Fruit fly (Drosophila melanogaster) whole organism, embryonic: Measurements from ENCODE around the gene SdhC.

Source experiments
- Ada2b ChIP-seq: fragments of 200-800 bp; sonication (Bioruptor generic); IDR thresholded peaks from 2 replicates; pipeline ENCODE4 v1.3.6; 2022; ENCODE audit warnings: missing biosample characterization, missing genetic modification characterization
- Antp ChIP-seq: fragments of 200-800 bp; sonication (Bioruptor generic); optimal IDR thresholded peaks from 3 replicates; lab custom pipeline; 2016; ENCODE audit warnings: missing biosample characterization, missing genetic modification characterization
- BtbVII ChIP-seq: fragments of 200-800 bp; sonication (Bioruptor generic); optimal IDR thresholded peaks from 3 replicates; lab custom pipeline; 2017; ENCODE audit warnings: missing biosample characterization, mild to moderate bottlenecking, missing genetic modification characterization
- CG13287 ChIP-seq: fragments of 200-800 bp; sonication (Bioruptor generic); IDR thresholded peaks from 2 replicates; pipeline ENCODE4 v1.3.6; 2022; ENCODE audit warnings: missing biosample characterization, missing genetic modification characterization; ENCODE audit not compliant: partially characterized antibody
- CG13624 ChIP-seq: fragments of 200-800 bp; sonication (Bioruptor generic); optimal IDR thresholded peaks from 2 replicates; lab custom pipeline; 2016; ENCODE audit warnings: missing biosample characterization, missing genetic modification characterization
- CG16863 ChIP-seq: fragments of 200-800 bp; sonication (Bioruptor generic); optimal IDR thresholded peaks from 3 replicates; lab custom pipeline; 2016; ENCODE audit warnings: missing biosample characterization, missing genetic modification characterization
- CG17359 ChIP-seq: fragments of 200-800 bp; sonication (Bioruptor generic); optimal IDR thresholded peaks from 3 replicates; lab custom pipeline; 2018; ENCODE audit warnings: missing biosample characterization, mild to moderate bottlenecking, missing genetic modification characterization, moderate library complexity
- CG17829 ChIP-seq: fragments of 200-800 bp; optimal IDR thresholded peaks from 2 replicates; lab custom pipeline; 2019; ENCODE audit warnings: missing biosample characterization, mild to moderate bottlenecking, missing genetic modification characterization, moderate library complexity
- CG18599 ChIP-seq: fragments of 200-800 bp; sonication (Bioruptor generic); optimal IDR thresholded peaks from 3 replicates; lab custom pipeline; 2017; ENCODE audit warnings: missing biosample characterization, missing genetic modification characterization, mild to moderate bottlenecking, moderate library complexity, missing genetic modification reagents
- CG2678 ChIP-seq: fragments of 200-800 bp; sonication (Bioruptor generic); optimal IDR thresholded peaks from 3 replicates; lab custom pipeline; 2019; ENCODE audit warnings: missing biosample characterization, mild to moderate bottlenecking, missing genetic modification characterization, moderate library complexity
- CG2875 ChIP-seq: fragments of 200-800 bp; sonication (Bioruptor generic); optimal IDR thresholded peaks from 2 replicates; lab custom pipeline; 2017; ENCODE audit warnings: missing biosample characterization, mild to moderate bottlenecking, missing genetic modification characterization, missing genetic modification reagents
- CG3065 ChIP-seq: fragments of 200-800 bp; sonication (Bioruptor generic); optimal IDR thresholded peaks from 2 replicates; lab custom pipeline; 2016; ENCODE audit warnings: missing biosample characterization, missing genetic modification characterization
- CG4282 ChIP-seq: fragments of 200-800 bp; sonication (Bioruptor generic); optimal IDR thresholded peaks from 2 replicates; lab custom pipeline; 2016; ENCODE audit warnings: missing biosample characterization, missing genetic modification characterization
- CG5245 ChIP-seq: fragments of 200-800 bp; sonication (Bioruptor generic); optimal IDR thresholded peaks from 3 replicates; lab custom pipeline; 2016; ENCODE audit warnings: missing biosample characterization, missing genetic modification characterization
- CG6854 ChIP-seq: fragments of 200-800 bp; sonication (Bioruptor generic); optimal IDR thresholded peaks from 3 replicates; lab custom pipeline; 2017; ENCODE audit warnings: missing biosample characterization, mild to moderate bottlenecking, missing genetic modification characterization
- CG7839 ChIP-seq: fragments of 200-800 bp; sonication (Bioruptor generic); optimal IDR thresholded peaks from 3 replicates; lab custom pipeline; 2018; ENCODE audit warnings: missing biosample characterization, mild to moderate bottlenecking, missing genetic modification characterization, moderate library complexity
- CG8478 ChIP-seq: fragments of >200 bp; optimal IDR thresholded peaks from 2 replicates; lab custom pipeline; 2018
- Elba2 ChIP-seq: fragments of 200-800 bp; sonication (Bioruptor generic); optimal IDR thresholded peaks from 3 replicates; lab custom pipeline; 2016; ENCODE audit warnings: missing biosample characterization, missing genetic modification characterization
- HLHmδ ChIP-seq: fragments of 200-800 bp; sonication (Bioruptor generic); optimal IDR thresholded peaks from 2 replicates; lab custom pipeline; 2018; ENCODE audit warnings: missing biosample characterization, mild to moderate bottlenecking, missing genetic modification characterization, moderate library complexity
- Hand ChIP-seq: fragments of 200-800 bp; sonication (Bioruptor generic); optimal IDR thresholded peaks from 2 replicates; lab custom pipeline; 2017; ENCODE audit warnings: mild to moderate bottlenecking, missing biosample characterization, missing genetic modification reagents, missing genetic modification characterization
- Hey ChIP-seq: fragments of 200-800 bp; sonication (Bioruptor generic); optimal IDR thresholded peaks from 3 replicates; lab custom pipeline; 2018; ENCODE audit warnings: missing biosample characterization, mild to moderate bottlenecking, missing genetic modification characterization
- Kr ChIP-seq: fragments of 200-800 bp; sonication (Bioruptor generic); optimal IDR thresholded peaks from 2 replicates; lab custom pipeline; 2017; ENCODE audit warnings: missing biosample characterization, mild to moderate bottlenecking, missing genetic modification characterization
- Med ChIP-seq: fragments of 200-800 bp; sonication (Bioruptor generic); peaks from one replicate; lab custom pipeline; 2016; ENCODE audit warnings: missing biosample characterization, missing genetic modification characterization, mild to moderate bottlenecking, inconsistent platforms, moderate library complexity
- NFAT ChIP-seq: fragments of 200-800 bp; sonication (Bioruptor generic); IDR thresholded peaks from 2 replicates; pipeline ENCODE4 v1.3.6; 2022; ENCODE audit warnings: missing biosample characterization, missing genetic modification characterization
- NK7.1 ChIP-seq: fragments of 200-800 bp; sonication (Bioruptor generic); optimal IDR thresholded peaks from 3 replicates; lab custom pipeline; 2016; ENCODE audit warnings: missing biosample characterization, missing genetic modification characterization
- Neu2 ChIP-seq: fragments of 200-800 bp; sonication (Bioruptor generic); optimal IDR thresholded peaks from 3 replicates; lab custom pipeline; 2016; ENCODE audit warnings: missing biosample characterization, missing genetic modification characterization, borderline replicate concordance
- Optix ChIP-seq: fragments of 200-800 bp; sonication (Bioruptor generic); IDR thresholded peaks from 3 replicates; pipeline ENCODE4 v1.3.6; 2022; ENCODE audit warnings: missing biosample characterization, missing genetic modification characterization
- Pdp1 ChIP-seq, 2 experiments: fragments of 200-800 bp; sonication (Bioruptor generic); optimal IDR thresholded peaks; 3 replicates each; lab custom pipeline; 2016; ENCODE audit warnings: missing biosample characterization in 2 of 2, missing genetic modification characterization in 2 of 2, mild to moderate bottlenecking in 1 of 2, moderate library complexity in 1 of 2
- Rfx ChIP-seq: fragments of 200-800 bp; sonication (Bioruptor generic); IDR thresholded peaks from 2 replicates; pipeline ENCODE4 v1.3.6; 2022; ENCODE audit warnings: missing biosample characterization, missing genetic modification characterization
- Sin3A ChIP-seq: fragments of >200 bp; optimal IDR thresholded peaks from 2 replicates; lab custom pipeline; 2018
- Xbp1 ChIP-seq: fragments of 200-800 bp; sonication (Bioruptor generic); optimal IDR thresholded peaks from 3 replicates; lab custom pipeline; 2016; ENCODE audit warnings: missing biosample characterization, mild to moderate bottlenecking, missing genetic modification characterization
- aop ChIP-seq: fragments of 200-800 bp; sonication (Bioruptor generic); IDR thresholded peaks from 2 replicates; pipeline ENCODE4 v1.3.6; 2022; ENCODE audit warnings: missing biosample characterization, missing genetic modification characterization
- ash1 ChIP-seq: fragments of 200-800 bp; sonication (Bioruptor generic); optimal IDR thresholded peaks from 2 replicates; lab custom pipeline; 2018; ENCODE audit warnings: missing biosample characterization, mild to moderate bottlenecking, missing genetic modification characterization
- caup ChIP-seq: fragments of 200-800 bp; sonication (Bioruptor generic); optimal IDR thresholded peaks from 3 replicates; lab custom pipeline; 2017; ENCODE audit warnings: missing biosample characterization, mild to moderate bottlenecking, missing genetic modification characterization, moderate library complexity; ENCODE audit not compliant: severe bottlenecking
- corto ChIP-seq: fragments of 200-800 bp; sonication (Bioruptor generic); optimal IDR thresholded peaks from 2 replicates; lab custom pipeline; 2016; ENCODE audit warnings: missing biosample characterization, mild to moderate bottlenecking, missing genetic modification characterization, moderate library complexity
- cwo ChIP-seq: fragments of 200-800 bp; sonication (Bioruptor generic); optimal IDR thresholded peaks from 3 replicates; lab custom pipeline; 2017; ENCODE audit warnings: missing biosample characterization, missing genetic modification characterization, mild to moderate bottlenecking, moderate library complexity, missing genetic modification reagents
- eyg ChIP-seq: fragments of 200-800 bp; sonication (Bioruptor generic); optimal IDR thresholded peaks from 3 replicates; lab custom pipeline; 2016; ENCODE audit warnings: missing biosample characterization, missing genetic modification characterization
- fd102C ChIP-seq: fragments of 200-800 bp; sonication (Bioruptor generic); optimal IDR thresholded peaks from 2 replicates; lab custom pipeline; 2018; ENCODE audit warnings: missing biosample characterization, mild to moderate bottlenecking, missing genetic modification characterization, moderate library complexity
- fd64A ChIP-seq: fragments of 200-800 bp; sonication (Bioruptor generic); optimal IDR thresholded peaks from 3 replicates; lab custom pipeline; 2018; ENCODE audit warnings: missing biosample characterization, mild to moderate bottlenecking, missing genetic modification characterization
- hb ChIP-seq: fragments of 200-800 bp; sonication (Bioruptor generic); IDR thresholded peaks from 3 replicates; pipeline ENCODE4 v1.3.6; 2022; ENCODE audit warnings: missing biosample characterization, missing genetic modification characterization; ENCODE audit not compliant: partially characterized antibody
- her ChIP-seq: fragments of 200-800 bp; sonication (Bioruptor generic); optimal IDR thresholded peaks from 2 replicates; lab custom pipeline; 2016; ENCODE audit warnings: missing biosample characterization, missing genetic modification characterization
- ind ChIP-seq: fragments of 200-800 bp; sonication (Bioruptor generic); optimal IDR thresholded peaks from 3 replicates; lab custom pipeline; 2016; ENCODE audit warnings: missing biosample characterization, missing genetic modification characterization
- nmo ChIP-seq: fragments of 200-800 bp; sonication (Bioruptor generic); optimal IDR thresholded peaks from 2 replicates; lab custom pipeline; 2018; ENCODE audit warnings: missing biosample characterization, mild to moderate bottlenecking, missing genetic modification characterization, moderate library complexity
- pzg ChIP-seq: fragments of 200-800 bp; sonication (Bioruptor generic); optimal IDR thresholded peaks from 3 replicates; lab custom pipeline; 2018; ENCODE audit warnings: missing biosample characterization, mild to moderate bottlenecking, missing genetic modification characterization, moderate library complexity
- schlank ChIP-seq: fragments of 200-800 bp; sonication (Bioruptor generic); optimal IDR thresholded peaks from 2 replicates; lab custom pipeline; 2018; ENCODE audit warnings: missing biosample characterization, mild to moderate bottlenecking, missing genetic modification characterization
- sens-2 ChIP-seq: fragments of 200-800 bp; sonication (Bioruptor generic); IDR thresholded peaks from 2 replicates; pipeline ENCODE4 v1.3.6; 2022; ENCODE audit warnings: missing biosample characterization, missing genetic modification characterization
- sima ChIP-seq: fragments of 200-800 bp; sonication (Bioruptor generic); optimal IDR thresholded peaks from 2 replicates; lab custom pipeline; 2016; ENCODE audit warnings: missing biosample characterization, missing genetic modification characterization
- slou ChIP-seq: fragments of 200-800 bp; sonication (Bioruptor generic); optimal IDR thresholded peaks from 3 replicates; lab custom pipeline; 2016; ENCODE audit warnings: missing biosample characterization, missing genetic modification characterization
- sqz ChIP-seq: fragments of 200-800 bp; sonication (Bioruptor generic); optimal IDR thresholded peaks from 3 replicates; lab custom pipeline; 2018; ENCODE audit warnings: missing biosample characterization, mild to moderate bottlenecking, missing genetic modification characterization
- tup ChIP-seq: fragments of 200-800 bp; sonication (Bioruptor generic); optimal IDR thresholded peaks from 2 replicates; lab custom pipeline; 2016; ENCODE audit warnings: missing biosample characterization, mild to moderate bottlenecking, missing genetic modification characterization, moderate library complexity
- yki ChIP-seq: fragments of >200 bp; optimal IDR thresholded peaks from 3 replicates; lab custom pipeline; 2018

Gene SdhC

dm6 chr3R:11226496-11226895 lies 16.8 kb upstream of the SdhC start, which contains the start of gene CG17726 (continued):
- TF ChIP-seq CG8478 (no peak), CG16863 (peak; percentile 90), fd64A (peak; percentile 3), Optix (GFP tag; lab: Robert Waterston, UW) (peak; percentile 58; the same call in 1 of the 3 replicates), eyg (GFP tag; lab: Kevin White, UChicago) (peak; percentile 66), caup (peak; percentile 90), yki (lab: Kevin White, UChicago) (no peak), Neu2 (GFP tag; lab: Kevin White, UChicago) (no peak), Pdp1 (GFP tag; optimal IDR thresholded peaks at IDR 0.05; lab: Kevin White, UChicago) (peak; percentile 90 to 95), Hand (peak; percentile 92), cwo (GFP tag; lab: Kevin White, UChicago) (peak; percentile 89), CG17829 (peak; percentile 98), CG18599 (GFP tag; lab: Kevin White, UChicago) (no peak), her (GFP tag; lab: Kevin White, UChicago) (peak; percentile 70), NFAT (GFP tag; lab: Robert Waterston, UW) (peak; percentile 90), nmo (GFP tag; lab: Kevin White, UChicago) (peak; percentile 99), CG3065 (GFP tag; lab: Kevin White, UChicago) (peak; percentile 93), corto (GFP tag; lab: Kevin White, UChicago) (no peak), Xbp1 (GFP tag; lab: Kevin White, UChicago) (peak; percentile 98), hb (GFP tag; lab: Robert Waterston, UW) (no peak), CG5245 (peak; percentile 84), Ada2b (GFP tag; lab: Robert Waterston, UW) (peak; percentile 98), Rfx (GFP tag; lab: Robert Waterston, UW) (peak; percentile 98), sens-2 (GFP tag; lab: Robert Waterston, UW) (peak; percentile 97), schlank (peak; percentile 88), NK7.1 (peak; percentile 82), ash1 (peak; percentile 9), sima (GFP tag; lab: Kevin White, UChicago) (peak; percentile 66), sqz (GFP tag; lab: Kevin White, UChicago) (peak; percentile 93), pzg (GFP tag; lab: Kevin White, UChicago) (peak; percentile 24), CG7839 (tag; lab: Kevin White, UChicago) (peak; percentile 99), Antp (GFP tag; lab: Kevin White, UChicago) (peak; percentile 80), CG13287 (GFP tag; lab: Robert Waterston, UW) (peak; percentile 56; the same call in 1 of the 2 replicates), fd102C (peak; percentile 91), Sin3A (lab: Kevin White, UChicago) (no peak), Hey (tag; lab: Kevin White, UChicago) (no peak), ind (GFP tag; lab: Kevin White, UChicago) (peak; percentile 96), slou (peak; percentile 86), HLHmδ (GFP tag; lab: Kevin White, UChicago) (no peak), Elba2 (peak; percentile 88), tup (GFP tag; lab: Kevin White, UChicago) (peak; percentile 89), Med (peak; percentile 97), CG17359 (tag; lab: Kevin White, UChicago) (peak; percentile 98), CG2875 (GFP tag; lab: Kevin White, UChicago) (peak; percentile 96), CG2678 (tag; lab: Kevin White, UChicago) (peak; percentile 98), CG4282 (GFP tag; lab: Kevin White, UChicago) (peak; percentile 13), CG6854 (peak; percentile 89), BtbVII (GFP tag; lab: Kevin White, UChicago) (peak; percentile 94), Kr (GFP tag; lab: Kevin White, UChicago) (no peak), aop (peak; percentile 89), CG13624 (GFP tag; lab: Kevin White, UChicago) (peak; percentile 94)
